Fruit fly (Drosophila melanogaster) whole organism, embryonic: ENCODE results near the gene Glyat.

Experiments
- Abd-B ChIP-seq: fragments of 200-800 bp; sonication (Bioruptor generic); optimal IDR thresholded peaks from 2 replicates; lab custom pipeline; 2018; ENCODE audit warnings: missing biosample characterization, mild to moderate bottlenecking, missing genetic modification characterization, moderate library complexity
- Awh ChIP-seq: fragments of 200-800 bp; sonication (Bioruptor generic); IDR thresholded peaks from 2 replicates; pipeline ENCODE4, ENCODE4 v1.3.6; 2022; ENCODE audit warnings: missing biosample characterization, missing genetic modification characterization
- Blimp-1 ChIP-seq: fragments of 200-800 bp; sonication (Bioruptor generic); optimal IDR thresholded peaks from 3 replicates; lab custom pipeline; 2018; ENCODE audit warnings: missing biosample characterization, missing genetic modification characterization, mild to moderate bottlenecking, moderate library complexity, missing genetic modification reagents
- CG10366 ChIP-seq: fragments of 200-800 bp; sonication (Bioruptor generic); IDR thresholded peaks from 2 replicates; pipeline ENCODE4 v1.3.6; 2022; ENCODE audit warnings: missing biosample characterization, missing genetic modification characterization
- CG11247 ChIP-seq: fragments of 200-800 bp; sonication (Bioruptor generic); IDR thresholded peaks from 2 replicates; pipeline ENCODE4 v1.3.6; 2022; ENCODE audit warnings: missing biosample characterization, missing genetic modification characterization
- CG12744 ChIP-seq: fragments of 200-800 bp; sonication (Bioruptor generic); optimal IDR thresholded peaks from 2 replicates; lab custom pipeline; 2016; ENCODE audit warnings: missing biosample characterization, missing genetic modification characterization
- CG17385 ChIP-seq: fragments of 200-800 bp; sonication (Bioruptor generic); optimal IDR thresholded peaks from 3 replicates; lab custom pipeline; 2018; ENCODE audit warnings: missing biosample characterization, mild to moderate bottlenecking, missing genetic modification characterization
- CG18619 ChIP-seq: fragments of 200-800 bp; sonication (Bioruptor generic); optimal IDR thresholded peaks from 3 replicates; lab custom pipeline; 2017; ENCODE audit warnings: missing biosample characterization, mild to moderate bottlenecking, missing genetic modification characterization
- CG31224 ChIP-seq: fragments of 200-800 bp; sonication (Bioruptor generic); IDR thresholded peaks from 2 replicates; pipeline ENCODE4 v1.3.6; 2022; ENCODE audit warnings: missing biosample characterization, missing genetic modification characterization
- CG4424 ChIP-seq: fragments of 200-800 bp; sonication (Bioruptor generic); optimal IDR thresholded peaks from 3 replicates; lab custom pipeline; 2016; ENCODE audit warnings: missing biosample characterization, missing genetic modification characterization
- CG4820 ChIP-seq: fragments of 200-800 bp; sonication (Bioruptor generic); optimal IDR thresholded peaks from 3 replicates; lab custom pipeline; 2016; ENCODE audit warnings: missing biosample characterization, missing genetic modification characterization
- CG6654 ChIP-seq: fragments of 200-800 bp; sonication (Bioruptor generic); optimal IDR thresholded peaks from 2 replicates; lab custom pipeline; 2017; ENCODE audit warnings: missing biosample characterization, mild to moderate bottlenecking, missing genetic modification characterization
- CG7372 ChIP-seq: fragments of 200-800 bp; sonication (Bioruptor generic); IDR thresholded peaks from 2 replicates; pipeline ENCODE4 v1.3.6; 2022; ENCODE audit warnings: missing biosample characterization, missing genetic modification characterization
- D19A ChIP-seq: fragments of 200-800 bp; optimal IDR thresholded peaks from 3 replicates; lab custom pipeline; 2019; ENCODE audit warnings: missing biosample characterization, mild to moderate bottlenecking, missing genetic modification characterization, moderate library complexity
- Deaf1 ChIP-seq: fragments of 200-800 bp; optimal IDR thresholded peaks from 3 replicates; lab custom pipeline; 2019; ENCODE audit warnings: missing biosample characterization, mild to moderate bottlenecking, missing genetic modification characterization, moderate library complexity
- Doc3 ChIP-seq: fragments of 200-800 bp; sonication (Bioruptor generic); IDR thresholded peaks from 3 replicates; pipeline ENCODE4 v1.3.6; 2022; ENCODE audit warnings: missing biosample characterization, missing genetic modification characterization; ENCODE audit not compliant: partially characterized antibody
- Elba2 ChIP-seq: fragments of 200-800 bp; sonication (Bioruptor generic); optimal IDR thresholded peaks from 3 replicates; lab custom pipeline; 2016; ENCODE audit warnings: missing biosample characterization, missing genetic modification characterization
- Gug ChIP-seq: fragments of 200-800 bp; sonication (Bioruptor generic); IDR thresholded peaks from 4 replicates; pipeline ENCODE4 v1.3.6; 2022; ENCODE audit warnings: missing biosample characterization, missing genetic modification characterization
- Max ChIP-seq: fragments of 200-800 bp; sonication (Bioruptor generic); optimal IDR thresholded peaks from 2 replicates; lab custom pipeline; 2016; ENCODE audit warnings: missing biosample characterization, mild to moderate bottlenecking, missing genetic modification characterization
- Med ChIP-seq: fragments of 200-800 bp; sonication (Bioruptor generic); peaks from one replicate; lab custom pipeline; 2016; ENCODE audit warnings: missing biosample characterization, missing genetic modification characterization, mild to moderate bottlenecking, inconsistent platforms, moderate library complexity
- Opbp ChIP-seq: fragments of 200-800 bp; sonication (Bioruptor generic); IDR thresholded peaks from 3 replicates; pipeline ENCODE4 v1.3.6; 2022; ENCODE audit warnings: missing biosample characterization, missing genetic modification characterization; ENCODE audit not compliant: partially characterized antibody
- Sin3A ChIP-seq: fragments of >200 bp; optimal IDR thresholded peaks from 2 replicates; lab custom pipeline; 2018
- Sox100B ChIP-seq: fragments of 200-800 bp; sonication (Bioruptor generic); optimal IDR thresholded peaks from 3 replicates; lab custom pipeline; 2018; ENCODE audit warnings: missing biosample characterization, mild to moderate bottlenecking, missing genetic modification characterization
- Ssrp ChIP-seq: fragments of 200-800 bp; sonication (Bioruptor generic); optimal IDR thresholded peaks from 2 replicates; lab custom pipeline; 2018; ENCODE audit warnings: missing biosample characterization, mild to moderate bottlenecking, missing genetic modification characterization, moderate library complexity
- Xbp1 ChIP-seq: fragments of 200-800 bp; sonication (Bioruptor generic); optimal IDR thresholded peaks from 3 replicates; lab custom pipeline; 2016; ENCODE audit warnings: missing biosample characterization, mild to moderate bottlenecking, missing genetic modification characterization
- YL-1 ChIP-seq: fragments of 200-800 bp; sonication (Bioruptor generic); optimal IDR thresholded peaks from 3 replicates; lab custom pipeline; 2017; ENCODE audit warnings: missing biosample characterization, mild to moderate bottlenecking, missing genetic modification characterization
- ab ChIP-seq: fragments of 200-800 bp; sonication (Bioruptor generic); optimal IDR thresholded peaks from 2 replicates; lab custom pipeline; 2016; ENCODE audit warnings: missing biosample characterization, missing genetic modification characterization
- ac ChIP-seq: fragments of 200-800 bp; sonication (Bioruptor generic); optimal IDR thresholded peaks from 3 replicates; lab custom pipeline; 2017; ENCODE audit warnings: missing biosample characterization, mild to moderate bottlenecking, missing genetic modification characterization
- cato ChIP-seq: fragments of 200-800 bp; sonication (Bioruptor generic); optimal IDR thresholded peaks from 2 replicates; lab custom pipeline; 2016; ENCODE audit warnings: missing biosample characterization, missing genetic modification characterization, borderline replicate concordance
- ci ChIP-seq: fragments of 200-800 bp; sonication (Bioruptor generic); IDR thresholded peaks from 3 replicates; pipeline ENCODE4 v1.3.6; 2022; ENCODE audit warnings: missing biosample characterization, missing genetic modification characterization
- corto ChIP-seq: fragments of 200-800 bp; sonication (Bioruptor generic); optimal IDR thresholded peaks from 2 replicates; lab custom pipeline; 2016; ENCODE audit warnings: missing biosample characterization, mild to moderate bottlenecking, missing genetic modification characterization, moderate library complexity
- dmrt11E ChIP-seq: fragments of 200-800 bp; sonication (Bioruptor generic); optimal IDR thresholded peaks from 3 replicates; lab custom pipeline; 2018; ENCODE audit warnings: missing biosample characterization, mild to moderate bottlenecking, missing genetic modification characterization, moderate library complexity
- dpn ChIP-seq, 2 experiments: fragments of 200-800 bp; sonication (Bioruptor generic); optimal IDR thresholded peaks; 3 replicates each; lab custom pipeline; 2016; ENCODE audit warnings: missing biosample characterization in 2 of 2, missing genetic modification characterization in 2 of 2
- fru ChIP-seq: fragments of >200 bp; optimal IDR thresholded peaks from 2 replicates; lab custom pipeline; 2017
- fu2 ChIP-seq: fragments of 200-800 bp; sonication (Bioruptor generic); optimal IDR thresholded peaks from 2 replicates; lab custom pipeline; 2016; ENCODE audit warnings: missing biosample characterization, missing genetic modification characterization
- gce ChIP-seq: fragments of 200-800 bp; sonication (Bioruptor generic); IDR thresholded peaks from 3 replicates; pipeline ENCODE4 v1.3.6; 2022; ENCODE audit warnings: missing biosample characterization, missing genetic modification characterization
- lilli ChIP-seq: fragments of 200-800 bp; sonication (Bioruptor generic); optimal IDR thresholded peaks from 3 replicates; lab custom pipeline; 2016; ENCODE audit warnings: missing biosample characterization, missing genetic modification characterization
- mirr ChIP-seq: fragments of 200-800 bp; sonication (Bioruptor generic); optimal IDR thresholded peaks from 3 replicates; lab custom pipeline; 2018; ENCODE audit warnings: missing biosample characterization, mild to moderate bottlenecking, missing genetic modification characterization
- p53 ChIP-seq: fragments of 200-800 bp; sonication (Bioruptor generic); optimal IDR thresholded peaks from 2 replicates; lab custom pipeline; 2016; ENCODE audit warnings: missing biosample characterization, missing genetic modification characterization
- peb ChIP-seq: fragments of 200-800 bp; sonication (Bioruptor generic); IDR thresholded peaks from 2 replicates; pipeline ENCODE4 v1.3.6; 2022; ENCODE audit warnings: missing biosample characterization, missing genetic modification characterization
- pnt ChIP-seq: fragments of 200-800 bp; sonication (Bioruptor generic); optimal IDR thresholded peaks from 3 replicates; lab custom pipeline; 2016; ENCODE audit warnings: missing biosample characterization, missing genetic modification characterization
- shn ChIP-seq: fragments of 200-800 bp; sonication (Bioruptor generic); optimal IDR thresholded peaks from 3 replicates; lab custom pipeline; 2016; ENCODE audit warnings: missing biosample characterization, missing genetic modification characterization
- slou ChIP-seq: fragments of 200-800 bp; sonication (Bioruptor generic); optimal IDR thresholded peaks from 3 replicates; lab custom pipeline; 2016; ENCODE audit warnings: missing biosample characterization, missing genetic modification characterization
- sob ChIP-seq: fragments of 200-800 bp; sonication (Bioruptor generic); IDR thresholded peaks from 2 replicates; pipeline ENCODE4 v1.3.6; 2022; ENCODE audit warnings: missing biosample characterization, missing genetic modification characterization
- trem ChIP-seq: fragments of 200-800 bp; optimal IDR thresholded peaks from 3 replicates; lab custom pipeline; 2019; ENCODE audit warnings: missing biosample characterization, mild to moderate bottlenecking, missing genetic modification characterization, moderate library complexity
- trh ChIP-seq: fragments of 200-800 bp; sonication (Bioruptor generic); optimal IDR thresholded peaks from 2 replicates; lab custom pipeline; 2016; ENCODE audit warnings: missing biosample characterization, missing genetic modification characterization
- tup ChIP-seq: fragments of 200-800 bp; sonication (Bioruptor generic); optimal IDR thresholded peaks from 2 replicates; lab custom pipeline; 2016; ENCODE audit warnings: missing biosample characterization, mild to moderate bottlenecking, missing genetic modification characterization, moderate library complexity
- vnd ChIP-seq: fragments of 200-800 bp; sonication (Bioruptor generic); IDR thresholded peaks from 3 replicates; pipeline ENCODE4 v1.3.6; 2022; ENCODE audit warnings: missing biosample characterization, missing genetic modification characterization; ENCODE audit not compliant: partially characterized antibody
- wdn ChIP-seq: fragments of 200-800 bp; sonication (Bioruptor generic); IDR thresholded peaks from 2 replicates; pipeline ENCODE4 v1.3.6; 2022; ENCODE audit warnings: missing biosample characterization, missing genetic modification characterization
- z ChIP-seq: fragments of 200-800 bp; sonication (Bioruptor generic); IDR thresholded peaks from 3 replicates; pipeline ENCODE4 v1.3.6; 2022; ENCODE audit warnings: missing biosample characterization, missing genetic modification characterization

The Glyat gene

DNA sequence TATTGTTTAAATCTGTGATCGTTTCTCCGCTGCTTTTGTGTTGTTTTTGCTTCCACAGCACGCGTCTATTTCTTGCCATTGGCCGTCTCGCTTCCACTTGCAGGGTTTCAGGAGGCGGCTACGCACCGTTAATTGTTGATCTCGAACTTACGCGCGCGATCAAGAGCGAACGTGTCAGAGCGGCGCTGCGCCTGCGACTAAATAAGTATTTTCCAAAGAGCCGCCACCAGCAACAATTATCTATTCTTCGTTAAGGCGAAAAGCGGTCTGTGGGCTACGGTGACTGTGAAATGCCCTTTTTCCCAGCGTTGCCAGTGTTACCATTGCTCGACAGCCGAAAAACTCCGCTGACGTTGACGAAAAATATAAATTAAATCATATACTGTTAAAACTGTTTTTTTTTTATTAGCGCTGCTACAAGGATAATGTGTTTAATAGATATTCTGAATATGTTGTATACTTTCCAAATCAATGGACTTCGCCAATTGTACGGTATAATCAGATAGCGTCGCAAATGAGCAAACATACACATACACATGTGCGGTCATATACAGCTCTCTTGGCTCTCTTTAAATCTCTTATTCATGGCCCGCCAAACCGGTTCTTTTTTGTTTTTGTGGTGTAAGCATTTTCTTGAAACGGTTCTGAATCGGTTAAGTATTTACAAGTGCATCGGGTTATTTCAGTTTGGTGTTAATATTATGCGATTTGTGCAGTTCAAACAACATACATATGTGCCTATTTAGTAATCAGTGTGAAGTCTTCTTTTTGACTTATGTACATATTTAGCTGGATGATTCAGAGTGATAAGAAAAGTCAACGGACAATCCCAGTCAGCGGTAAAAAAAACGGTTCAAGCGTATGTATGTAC, 16.2 kb downstream of the Glyat start, which contains the start of gene pes (continued):
- no peak for TF ChIP-seq fu2
- TF ChIP-seq Xbp1 (GFP tag; lab: Kevin White, UChicago), result peak; percentile 94
- TF ChIP-seq z (GFP tag; lab: Robert Waterston, UW), result no peak
- TF ChIP-seq Opbp (GFP tag; lab: Robert Waterston, UW), result peak; percentile 51; the same call in 1 of the 3 replicates
- peak; percentile 90 for TF ChIP-seq tup
- peak; percentile 92 for TF ChIP-seq CG7372 (GFP tag; lab: Robert Waterston, UW)
- peak; percentile 88 to 91 for TF ChIP-seq dpn (GFP tag; optimal IDR thresholded peaks at IDR 0.05; lab: Kevin White, UChicago)
- TF ChIP-seq Med, result peak; percentile 97
- no peak for TF ChIP-seq trh
- TF ChIP-seq Abd-B (GFP tag; lab: Kevin White, UChicago), result peak; percentile 95
- peak; percentile 86 for TF ChIP-seq Awh (GFP tag; lab: Robert Waterston, UW)
- TF ChIP-seq CG4820 (GFP tag; lab: Kevin White, UChicago), result peak; percentile 92
- peak; percentile 96 for TF ChIP-seq CG4424
- TF ChIP-seq mirr (GFP tag; lab: Kevin White, UChicago), result peak; percentile 70
- TF ChIP-seq CG18619 (GFP tag; lab: Kevin White, UChicago), result peak; percentile 87
- TF ChIP-seq lilli (GFP tag; lab: Kevin White, UChicago), result peak; percentile 95
- TF ChIP-seq Deaf1 (tag; lab: Kevin White, UChicago), result peak; percentile 58
- TF ChIP-seq wdn (GFP tag; lab: Robert Waterston, UW), result peak; percentile 88
- TF ChIP-seq ac (GFP tag; lab: Kevin White, UChicago), result peak; percentile 69
- TF ChIP-seq gce (GFP tag; lab: Robert Waterston, UW), result peak; percentile 86
- peak; percentile 72 for TF ChIP-seq trem (tag; lab: Kevin White, UChicago)
- peak; percentile 85 for TF ChIP-seq pnt (GFP tag; lab: Kevin White, UChicago)
- TF ChIP-seq CG17385 (GFP tag; lab: Kevin White, UChicago), result peak; percentile 42
- TF ChIP-seq Sin3A (lab: Kevin White, UChicago), result no peak
- TF ChIP-seq Sox100B (GFP tag; lab: Kevin White, UChicago), result peak; percentile 93
- peak; percentile 95 for TF ChIP-seq Gug (GFP tag; lab: Robert Waterston, UW)
- TF ChIP-seq CG6654, result peak; percentile 81
- peak; percentile 91 for TF ChIP-seq Ssrp
- TF ChIP-seq ci (GFP tag; lab: Robert Waterston, UW), result peak; percentile 81
- no peak for TF ChIP-seq fru (lab: Kevin White, UChicago)
- peak; percentile 94 for TF ChIP-seq CG10366 (GFP tag; lab: Robert Waterston, UW)
- TF ChIP-seq cato (GFP tag; lab: Kevin White, UChicago), result no peak
- TF ChIP-seq dmrt11E (tag; lab: Kevin White, UChicago), result peak; percentile 81
- TF ChIP-seq sob (GFP tag; lab: Robert Waterston, UW), result peak; percentile 64
- no peak for TF ChIP-seq ab
- TF ChIP-seq corto (GFP tag; lab: Kevin White, UChicago), result peak; percentile 88
- peak; percentile 38 for TF ChIP-seq Elba2 (GFP tag; lab: Kevin White, UChicago)
- peak; percentile 95 for TF ChIP-seq Max (GFP tag; lab: Kevin White, UChicago)
- no peak for TF ChIP-seq shn (GFP tag; lab: Kevin White, UChicago)
- peak; percentile 89 for TF ChIP-seq CG31224 (GFP tag; lab: Robert Waterston, UW)
- no peak for TF ChIP-seq YL-1 (GFP tag; lab: Kevin White, UChicago)
- TF ChIP-seq D19A (tag; lab: Kevin White, UChicago), result peak; percentile 100
- peak; percentile 58 for TF ChIP-seq CG12744 (GFP tag; lab: Kevin White, UChicago)
- peak; percentile 56 for TF ChIP-seq CG11247 (GFP tag; lab: Robert Waterston, UW)
- TF ChIP-seq vnd (GFP tag; lab: Robert Waterston, UW), result no peak
- TF ChIP-seq p53 (GFP tag; lab: Kevin White, UChicago), result peak; percentile 97
- TF ChIP-seq slou (GFP tag; lab: Kevin White, UChicago), result peak; percentile 85
- peak; percentile 87 for TF ChIP-seq Blimp-1 (GFP tag; lab: Kevin White, UChicago)
- TF ChIP-seq Doc3 (GFP tag; lab: Robert Waterston, UW), result no peak
- peak; percentile 89 for TF ChIP-seq peb (GFP tag; lab: Robert Waterston, UW)
